Worm (Caenorhabditis elegans): ENCODE measurements around the gene jmjd-4.

jmjd-4 gene

DNA sequence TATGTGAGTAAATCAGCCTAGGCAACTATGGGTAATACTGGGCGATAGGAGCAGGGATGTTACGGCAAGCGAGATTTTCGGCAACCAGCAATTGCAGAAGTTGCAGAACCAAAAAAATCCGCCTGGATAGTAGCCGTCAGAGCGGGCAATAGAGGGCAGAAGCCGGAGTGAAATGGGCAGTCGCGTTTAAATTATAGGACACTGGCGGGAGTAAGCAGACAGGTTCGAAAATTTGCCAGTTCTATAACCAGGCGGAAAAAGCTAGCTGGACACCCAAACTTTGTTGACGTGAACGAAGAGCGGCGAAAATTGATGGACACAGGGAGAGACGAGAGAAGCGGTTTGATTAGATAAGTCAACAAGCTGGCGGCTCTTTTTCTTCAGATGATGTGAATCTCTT lies 26.1 kb upstream of the jmjd-4 start:
- TF ChIP-seq fkh-10 (GFP tag; optimal IDR thresholded peaks at IDR 0.05) (peak; percentile 12), nfya-1 (tag; optimal IDR thresholded peaks at IDR 0.05; ENCODE audit: insufficient read depth) (no peak)

DNA sequence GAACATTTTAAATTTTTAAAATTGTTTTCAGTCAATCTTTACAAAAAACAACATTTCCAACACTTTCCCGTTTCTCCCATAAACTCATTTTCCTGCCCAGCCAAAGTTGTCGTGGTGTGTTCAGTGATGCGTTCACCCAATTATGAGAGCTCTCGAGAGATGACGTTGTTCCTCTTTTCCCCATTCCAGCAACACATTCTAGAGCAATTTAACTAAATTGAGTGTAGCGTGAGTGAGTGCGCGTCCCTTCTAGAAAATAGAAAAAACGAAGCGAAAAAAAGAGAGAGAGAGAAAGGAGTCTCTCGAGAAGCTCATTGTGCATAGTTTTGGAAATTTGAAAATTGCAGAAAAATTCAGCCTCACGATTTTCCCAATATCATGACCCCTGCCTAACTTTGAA lies 24.9 kb upstream of the jmjd-4 start:
- no peak for TF ChIP-seq egl-5 (tag; optimal IDR thresholded peaks at IDR 0.05)
- TF ChIP-seq nhr-12 (tag; optimal IDR thresholded peaks at IDR 0.05), result no peak
- no peak for TF ChIP-seq nhr-77 (tag; optimal IDR thresholded peaks at IDR 0.05)
- no peak for TF ChIP-seq lin-39 (tag; optimal IDR thresholded peaks at IDR 0.05)
- peak; percentile 36 for TF ChIP-seq fkh-10 (GFP tag; optimal IDR thresholded peaks at IDR 0.05)
- TF ChIP-seq ztf-11 (tag; optimal IDR thresholded peaks at IDR 0.05), result no peak
- TF ChIP-seq mdl-1 (tag; optimal IDR thresholded peaks at IDR 0.05), result no peak
- peak; percentile 28 for TF ChIP-seq nfya-1 (tag; optimal IDR thresholded peaks at IDR 0.05; ENCODE audit: insufficient read depth)
- TF ChIP-seq eor-1 (tag; optimal IDR thresholded peaks at IDR 0.05), result no peak
- no peak for TF ChIP-seq nhr-23 (tag; optimal IDR thresholded peaks at IDR 0.05)

DNA sequence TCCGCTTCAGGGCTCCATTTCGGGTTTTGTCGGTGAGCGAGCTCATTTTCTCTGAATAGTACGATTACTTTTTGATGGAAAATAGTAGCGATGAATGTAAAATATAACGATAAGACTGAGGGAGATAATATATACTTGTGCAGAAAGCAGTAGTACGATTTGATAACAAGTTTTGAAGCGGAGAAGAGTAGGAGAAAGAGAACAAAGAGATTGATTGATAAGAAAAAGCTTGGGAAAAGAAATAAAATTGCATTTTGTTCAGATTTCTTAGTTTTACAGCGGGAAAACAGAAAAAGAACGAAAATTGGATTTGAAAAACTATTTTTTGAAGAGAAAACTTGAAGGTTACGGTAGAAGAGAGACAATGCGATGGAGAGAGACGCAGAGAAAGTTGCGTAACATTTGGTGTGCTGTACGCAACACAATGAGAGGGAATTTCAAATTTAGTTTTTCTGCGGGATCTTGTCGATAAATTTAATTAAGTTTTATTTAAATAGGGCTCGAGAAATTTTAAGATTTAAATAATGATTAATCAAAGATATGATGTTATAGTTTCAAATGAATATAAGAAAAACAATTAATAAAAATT lies 23.9 kb upstream of the jmjd-4 start, which contains the start of gene umps-1:
umps-1 (minus strand) TSS at position 51 of the 589 bp plus-strand sequence.
- no peak for TF ChIP-seq mdl-1 (tag; optimal IDR thresholded peaks at IDR 0.05)
- TF ChIP-seq lin-15B (tag; optimal IDR thresholded peaks at IDR 0.05), result peak; percentile 73
- peak; percentile 41 for TF ChIP-seq elt-2 (tag; optimal IDR thresholded peaks at IDR 0.05)
- no peak for TF ChIP-seq nhr-12 (tag; optimal IDR thresholded peaks at IDR 0.05)
- peak; percentile 90 for TF ChIP-seq nhr-23 (tag; optimal IDR thresholded peaks at IDR 0.05)
- no peak for TF ChIP-seq ceh-28 (tag; optimal IDR thresholded peaks at IDR 0.05)
- no peak for TF ChIP-seq mml-1 (tag; optimal IDR thresholded peaks at IDR 0.05)
- no peak for TF ChIP-seq nhr-11 (tag; optimal IDR thresholded peaks at IDR 0.05)
- no peak for TF ChIP-seq nhr-28 (tag; optimal IDR thresholded peaks at IDR 0.05)
- no peak for TF ChIP-seq sea-2 (GFP tag; optimal IDR thresholded peaks at IDR 0.05)
- no peak for TF ChIP-seq ztf-4 (tag; optimal IDR thresholded peaks at IDR 0.05)
- no peak for TF ChIP-seq daf-12 (tag; optimal IDR thresholded peaks at IDR 0.05)
- no peak for TF ChIP-seq egl-27 (tag; optimal IDR thresholded peaks at IDR 0.05)
- TF ChIP-seq fos-1 (tag; optimal IDR thresholded peaks at IDR 0.05), result no peak
- TF ChIP-seq egl-5 (tag; optimal IDR thresholded peaks at IDR 0.05), result no peak
- peak; percentile 93 for TF ChIP-seq nfya-1 (tag; optimal IDR thresholded peaks at IDR 0.05; ENCODE audit: insufficient read depth)
- TF ChIP-seq nhr-43 (tag; optimal IDR thresholded peaks at IDR 0.05; ENCODE audit: poor library complexity, severe bottlenecking), result peak; percentile 45
- peak; percentile 92 for TF ChIP-seq pha-4 (tag; optimal IDR thresholded peaks at IDR 0.05)
- no peak for TF ChIP-seq unc-39 (tag; optimal IDR thresholded peaks at IDR 0.05)
- TF ChIP-seq tbx-2 (tag; optimal IDR thresholded peaks at IDR 0.05), result no peak
- no peak for TF ChIP-seq aly-2 (tag; optimal IDR thresholded peaks at IDR 0.05)
- no peak for TF ChIP-seq ceh-82 (tag; optimal IDR thresholded peaks at IDR 0.05)
- peak; percentile 60 for TF ChIP-seq nhr-25 (tag; optimal IDR thresholded peaks at IDR 0.05)
- TF ChIP-seq jun-1 (tag; optimal IDR thresholded peaks at IDR 0.05), result no peak
- no peak for TF ChIP-seq ZK546.5 (tag; optimal IDR thresholded peaks at IDR 0.05)
- no peak for TF ChIP-seq nhr-77 (tag; optimal IDR thresholded peaks at IDR 0.05)
- TF ChIP-seq elt-1 (tag; optimal IDR thresholded peaks at IDR 0.05), result no peak
- TF ChIP-seq nhr-76 (tag; optimal IDR thresholded peaks at IDR 0.05), result no peak
- no peak for TF ChIP-seq fkh-10 (GFP tag; optimal IDR thresholded peaks at IDR 0.05)
- no peak for TF ChIP-seq fkh-2 (tag; optimal IDR thresholded peaks at IDR 0.05)
- peak; percentile 26 for TF ChIP-seq lin-39 (tag; optimal IDR thresholded peaks at IDR 0.05)
- TF ChIP-seq lsy-12 (tag; optimal IDR thresholded peaks at IDR 0.05), result peak; percentile 20
- TF ChIP-seq R02D3.7 (tag; optimal IDR thresholded peaks at IDR 0.05), result no peak
- TF ChIP-seq unc-62 (GFP tag; optimal IDR thresholded peaks at IDR 0.05), result no peak
- TF ChIP-seq ztf-11 (tag; optimal IDR thresholded peaks at IDR 0.05), result no peak
- no peak for TF ChIP-seq elt-3 (tag; optimal IDR thresholded peaks at IDR 0.05)
- no peak for TF ChIP-seq nhr-237 (tag; optimal IDR thresholded peaks at IDR 0.05)
- no peak for TF ChIP-seq eor-1 (tag; optimal IDR thresholded peaks at IDR 0.05)
- TF ChIP-seq nhr-67 (tag; optimal IDR thresholded peaks at IDR 0.05), result no peak
- TF ChIP-seq hmg-11 (tag; optimal IDR thresholded peaks at IDR 0.05), result peak; percentile 62
- no peak for TF ChIP-seq ama-1 (optimal IDR thresholded peaks at IDR 0.05)
- TF ChIP-seq zag-1 (tag; optimal IDR thresholded peaks at IDR 0.05), result no peak
- no peak for TF ChIP-seq ceh-16 (tag; optimal IDR thresholded peaks at IDR 0.05)
- no peak for TF ChIP-seq snpc-4 (tag; optimal IDR thresholded peaks at IDR 0.05)
- peak; percentile 49 for TF ChIP-seq pqm-1 (tag; optimal IDR thresholded peaks at IDR 0.05)
- TF ChIP-seq ceh-9 (tag; optimal IDR thresholded peaks at IDR 0.05), result no peak
- TF ChIP-seq skn-1 (tag; optimal IDR thresholded peaks at IDR 0.05), result peak; percentile 48

All from whole organism, L3 larva.